Worm (Caenorhabditis elegans) whole organism, L4 larva: ENCODE measurements around the gene lys-6.

Experiments used
- F10B5.3 ChIP-seq: sonication (generic microtip); optimal IDR thresholded peaks from 2 replicates; lab custom pipeline; 2016; ENCODE audit warnings: mild to moderate bottlenecking, missing genetic modification characterization, missing compliant biosample characterization
- F26F4.8 ChIP-seq: fragments of 200-800 bp; sonication (Bioruptor generic); conservative IDR thresholded peaks from 2 replicates; pipeline ENCODE4 v1.3.6; 2022; ENCODE audit warnings: missing genetic modification characterization, missing compliant biosample characterization
- F37D6.2 ChIP-seq: sonication (generic microtip); optimal IDR thresholded peaks from 2 replicates; lab custom pipeline; 2016; ENCODE audit warnings: mild to moderate bottlenecking, missing genetic modification characterization, missing compliant biosample characterization
- F49E8.2 ChIP-seq: sonication (generic microtip); optimal IDR thresholded peaks from 2 replicates; lab custom pipeline; 2016; ENCODE audit warnings: missing compliant biosample characterization, mild to moderate bottlenecking, missing genetic modification characterization, borderline replicate concordance
- T20F7.1 ChIP-seq: fragments of 200-800 bp; sonication (Bioruptor generic); optimal IDR thresholded peaks from 2 replicates; lab custom pipeline; 2018; ENCODE audit warnings: mild to moderate bottlenecking, missing genetic modification characterization, missing compliant biosample characterization
- T26A8.4 ChIP-seq: fragments of 200-800 bp; sonication (Bioruptor generic); IDR thresholded peaks from 2 replicates; pipeline ENCODE4 v1.3.6; 2022; ENCODE audit warnings: missing genetic modification characterization, missing compliant biosample characterization
- Y48G9A.11 ChIP-seq: fragments of 200-800 bp; sonication (Bioruptor generic); IDR thresholded peaks from 2 replicates; pipeline ENCODE4 v1.3.6; 2022; ENCODE audit warnings: missing genetic modification reagents, missing genetic modification characterization, missing compliant biosample characterization
- Y75B8A.6 ChIP-seq: fragments of 200-800 bp; sonication (Bioruptor generic); IDR thresholded peaks from 2 replicates; pipeline ENCODE4 v1.3.6; 2022; ENCODE audit warnings: missing genetic modification reagents, missing genetic modification characterization, missing compliant biosample characterization
- ZK337.2 ChIP-seq: fragments of 200-800 bp; sonication (Bioruptor generic); IDR thresholded peaks from 2 replicates; pipeline ENCODE4 v1.3.6; 2022; ENCODE audit warnings: missing genetic modification reagents, missing genetic modification characterization, missing compliant biosample characterization
- ZK546.5 ChIP-seq, 2 experiments: sonication (generic microtip); optimal IDR thresholded peaks; 2 replicates each; lab custom pipeline; 2017; ENCODE audit warnings: missing biosample characterization in 2 of 2, missing genetic modification characterization in 2 of 2
- aha-1 ChIP-seq: fragments of 150-350 bp; peaks from one replicate; lab custom pipeline; 2014; ENCODE audit warnings: missing biosample characterization, missing genetic modification characterization
- aly-2 ChIP-seq: sonication (generic microtip); optimal IDR thresholded peaks from 2 replicates; lab custom pipeline; 2018; ENCODE audit warnings: missing biosample characterization, missing genetic modification characterization
- attf-4 ChIP-seq: sonication (generic microtip); optimal IDR thresholded peaks from 3 replicates; lab custom pipeline; 2017; ENCODE audit warnings: missing biosample characterization, missing genetic modification characterization
- ceh-44 ChIP-seq: fragments of 200-800 bp; sonication (Bioruptor generic); IDR thresholded peaks from 2 replicates; pipeline ENCODE4 v1.3.6; 2022; ENCODE audit warnings: missing genetic modification reagents, missing genetic modification characterization, missing compliant biosample characterization
- ceh-62 ChIP-seq: sonication (generic microtip); optimal IDR thresholded peaks from 2 replicates; lab custom pipeline; 2017; ENCODE audit warnings: missing biosample characterization, missing genetic modification characterization
- ctbp-1 ChIP-seq: fragments of 200-800 bp; sonication (Bioruptor generic); IDR thresholded peaks from 2 replicates; pipeline ENCODE4 v1.3.6; 2022; ENCODE audit warnings: missing genetic modification reagents, missing genetic modification characterization, missing compliant biosample characterization
- daf-16 ChIP-seq, 3 experiments: sonication (generic microtip); optimal IDR thresholded peaks; 2 replicates each; lab custom pipeline; 2016 to 2017; ENCODE audit warnings: missing genetic modification characterization in 3 of 3, missing genetic modification reagents in 3 of 3, mild to moderate bottlenecking in 2 of 3, missing compliant biosample characterization in 2 of 3, missing biosample characterization in 1 of 3, moderate library complexity in 1 of 3
- dmd-6 ChIP-seq: fragments of 200-800 bp; sonication (Bioruptor generic); IDR thresholded peaks from 2 replicates; pipeline ENCODE4 v1.3.6; 2022; ENCODE audit warnings: missing genetic modification reagents, missing genetic modification characterization, missing compliant biosample characterization
- dmd-8 ChIP-seq: fragments of 200-800 bp; sonication (Bioruptor generic); IDR thresholded peaks from 2 replicates; pipeline ENCODE4 v1.3.6; 2022; ENCODE audit warnings: missing genetic modification characterization, missing compliant biosample characterization
- dmd-9 ChIP-seq: fragments of 200-800 bp; sonication (Bioruptor generic); IDR thresholded peaks from 2 replicates; pipeline ENCODE4 v1.3.6; 2022; ENCODE audit warnings: missing genetic modification reagents, missing genetic modification characterization, missing compliant biosample characterization
- dpl-1 ChIP-seq: fragments of 150-350 bp; optimal IDR thresholded peaks from 2 replicates; lab custom pipeline; 2014; ENCODE audit warnings: missing biosample characterization, missing genetic modification reagents, missing genetic modification characterization
- duxl-1 ChIP-seq: sonication (generic microtip); optimal IDR thresholded peaks from 2 replicates; lab custom pipeline; 2016; ENCODE audit warnings: mild to moderate bottlenecking, missing genetic modification characterization, moderate library complexity, missing compliant biosample characterization; ENCODE audit not compliant: poor library complexity
- egl-27 ChIP-seq: sonication (generic microtip); optimal IDR thresholded peaks from 3 replicates; lab custom pipeline; 2017; ENCODE audit warnings: missing biosample characterization, missing genetic modification reagents, missing genetic modification characterization
- egl-43 ChIP-seq: fragments of 200-800 bp; sonication (Bioruptor generic); IDR thresholded peaks from 2 replicates; pipeline ENCODE4 v1.3.6; 2022; ENCODE audit warnings: missing genetic modification reagents, missing genetic modification characterization, missing compliant biosample characterization
- gei-8 ChIP-seq: fragments of 200-800 bp; sonication (Bioruptor generic); optimal IDR thresholded peaks from 2 replicates; lab custom pipeline; 2018; ENCODE audit warnings: mild to moderate bottlenecking, missing genetic modification characterization, missing compliant biosample characterization
- hlh-11 ChIP-seq: fragments of 200-800 bp; sonication (Bioruptor generic); optimal IDR thresholded peaks from 2 replicates; lab custom pipeline; 2018; ENCODE audit warnings: mild to moderate bottlenecking, missing genetic modification characterization, missing compliant biosample characterization
- hlh-30 ChIP-seq: sonication (generic microtip); optimal IDR thresholded peaks from 2 replicates; lab custom pipeline; 2017; ENCODE audit warnings: antibody characterized with exemption, mild to moderate bottlenecking, missing genetic modification characterization, missing compliant biosample characterization; ENCODE audit not compliant: insufficient read depth
- jun-1 ChIP-seq: fragments of 150-350 bp; optimal IDR thresholded peaks from 2 replicates; lab custom pipeline; 2014; ENCODE audit warnings: missing biosample characterization, missing genetic modification reagents, missing genetic modification characterization
- lim-7 ChIP-seq: fragments of 200-800 bp; sonication (Bioruptor generic); IDR thresholded peaks from 2 replicates; pipeline ENCODE4 v1.3.6; 2022; ENCODE audit warnings: missing genetic modification characterization, missing compliant biosample characterization
- lin-1 ChIP-seq: fragments of 200-800 bp; sonication (Bioruptor generic); IDR thresholded peaks from 2 replicates; pipeline ENCODE4 v1.3.6; 2022; ENCODE audit warnings: missing genetic modification reagents, missing genetic modification characterization, missing compliant biosample characterization
- lin-15B ChIP-seq: fragments of 150-350 bp; sonication (generic microtip); optimal IDR thresholded peaks from 3 replicates; lab custom pipeline; 2014; ENCODE audit warnings: missing biosample characterization, missing genetic modification characterization
- lin-29 ChIP-seq: fragments of 200-800 bp; sonication (Bioruptor generic); IDR thresholded peaks from 2 replicates; pipeline ENCODE4 v1.3.6; 2022; ENCODE audit warnings: missing genetic modification reagents, missing genetic modification characterization, missing compliant biosample characterization
- lin-38 ChIP-seq: fragments of 200-800 bp; sonication (Bioruptor generic); IDR thresholded peaks from 2 replicates; pipeline ENCODE4 v1.3.6; 2022; ENCODE audit warnings: missing genetic modification reagents, missing genetic modification characterization, missing compliant biosample characterization
- lir-3 ChIP-seq: sonication (generic microtip); optimal IDR thresholded peaks from 2 replicates; lab custom pipeline; 2016; ENCODE audit warnings: mild to moderate bottlenecking, missing genetic modification characterization, missing compliant biosample characterization
- madf-9 ChIP-seq: fragments of 200-800 bp; sonication (Bioruptor generic); conservative IDR thresholded peaks from 2 replicates; pipeline ENCODE4 v1.3.6; 2022; ENCODE audit warnings: missing genetic modification reagents, missing genetic modification characterization, missing compliant biosample characterization
- mxl-2 ChIP-seq: fragments of 200-800 bp; sonication (Bioruptor generic); conservative IDR thresholded peaks from 2 replicates; pipeline ENCODE4 v1.3.6; 2022; ENCODE audit warnings: missing genetic modification reagents, missing genetic modification characterization, missing compliant biosample characterization
- nhr-102 ChIP-seq: sonication (generic microtip); optimal IDR thresholded peaks from 2 replicates; lab custom pipeline; 2016; ENCODE audit warnings: mild to moderate bottlenecking, missing genetic modification characterization, moderate library complexity, missing compliant biosample characterization
- nhr-11 ChIP-seq: fragments of 150-350 bp; optimal IDR thresholded peaks from 2 replicates; lab custom pipeline; 2014; ENCODE audit warnings: missing biosample characterization, missing genetic modification characterization
- nhr-42 ChIP-seq: fragments of 200-800 bp; sonication (Bioruptor generic); IDR thresholded peaks from 2 replicates; pipeline ENCODE4 v1.3.6; 2022; ENCODE audit warnings: missing genetic modification characterization, missing compliant biosample characterization
- nhr-76 ChIP-seq: fragments of 150-350 bp; optimal IDR thresholded peaks from 2 replicates; lab custom pipeline; 2014; ENCODE audit warnings: missing biosample characterization, missing genetic modification characterization
- nhr-77 ChIP-seq: fragments of 150-350 bp; optimal IDR thresholded peaks from 2 replicates; lab custom pipeline; 2014; ENCODE audit warnings: missing biosample characterization, missing genetic modification characterization
- pqm-1 ChIP-seq: sonication (generic microtip); optimal IDR thresholded peaks from 2 replicates; lab custom pipeline; 2017; ENCODE audit warnings: missing biosample characterization, missing genetic modification characterization
- rbr-2 ChIP-seq: sonication (generic microtip); optimal IDR thresholded peaks from 2 replicates; lab custom pipeline; 2016; ENCODE audit warnings: missing genotype, missing genetic modification characterization, missing compliant biosample characterization
- snpc-1.2 ChIP-seq: fragments of 200-800 bp; sonication (Bioruptor generic); IDR thresholded peaks from 2 replicates; pipeline ENCODE4 v1.3.6; 2022; ENCODE audit warnings: missing genetic modification reagents, missing genetic modification characterization, missing compliant biosample characterization
- spr-3 ChIP-seq: fragments of 200-800 bp; sonication (Bioruptor generic); optimal IDR thresholded peaks from 2 replicates; lab custom pipeline; 2018; ENCODE audit warnings: mild to moderate bottlenecking, missing genetic modification characterization, missing compliant biosample characterization
- zfp-2 ChIP-seq: sonication (generic microtip); optimal IDR thresholded peaks from 2 replicates; lab custom pipeline; 2016; ENCODE audit warnings: mild to moderate bottlenecking, missing genetic modification characterization, missing compliant biosample characterization
- zip-11 ChIP-seq: fragments of 200-800 bp; sonication (Bioruptor generic); IDR thresholded peaks from 2 replicates; pipeline ENCODE4 v1.3.6; 2022; ENCODE audit warnings: missing genetic modification characterization, missing compliant biosample characterization

Gene lys-6

DNA sequence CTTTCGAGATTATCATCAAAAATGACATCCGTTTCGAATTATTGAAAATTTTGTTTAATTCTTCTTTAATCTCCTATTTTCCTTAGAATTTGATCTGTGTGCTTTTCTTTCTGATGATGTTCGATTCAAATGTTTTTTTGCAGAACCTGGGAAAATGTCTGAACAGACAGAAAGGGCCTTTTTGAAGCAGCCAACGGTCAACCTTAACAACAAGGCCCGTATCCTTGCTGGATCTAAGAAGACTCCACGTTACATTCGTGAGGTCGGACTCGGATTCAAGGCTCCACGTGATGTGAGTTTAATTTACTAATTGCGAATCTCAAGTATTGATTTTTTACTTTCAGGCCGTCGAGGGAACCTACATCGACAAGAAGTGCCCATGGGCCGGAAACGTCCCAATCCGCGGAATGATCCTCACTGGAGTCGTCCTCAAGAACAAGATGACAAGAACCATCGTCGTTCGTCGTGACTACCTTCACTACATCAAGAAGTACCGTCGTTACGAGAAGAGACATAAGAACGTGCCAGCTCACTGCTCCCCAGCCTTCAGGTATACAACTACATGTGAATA lies 25.2 kb downstream of the lys-6 start, which contains the start of gene rps-11:
rps-11 (plus strand) TSS at position 144 of the 571 bp plus-strand sequence.
- TF ChIP-seq pqm-1 (tag; lab: Kevin White, UChicago) = no peak
- TF ChIP-seq egl-43 (GFP tag; lab: Robert Waterston, UW) = 0 out of 2 replicates have a peak, but pooled peaks have one; percentile 6
- no peak for TF ChIP-seq ctbp-1 (GFP tag; lab: Robert Waterston, UW)
- TF ChIP-seq F37D6.2 = no peak
- TF ChIP-seq nhr-76 (tag; lab: Kevin White, UChicago) = no peak
- peak; percentile 92 for TF ChIP-seq aha-1 (tag; lab: Kevin White, UChicago)

DNA sequence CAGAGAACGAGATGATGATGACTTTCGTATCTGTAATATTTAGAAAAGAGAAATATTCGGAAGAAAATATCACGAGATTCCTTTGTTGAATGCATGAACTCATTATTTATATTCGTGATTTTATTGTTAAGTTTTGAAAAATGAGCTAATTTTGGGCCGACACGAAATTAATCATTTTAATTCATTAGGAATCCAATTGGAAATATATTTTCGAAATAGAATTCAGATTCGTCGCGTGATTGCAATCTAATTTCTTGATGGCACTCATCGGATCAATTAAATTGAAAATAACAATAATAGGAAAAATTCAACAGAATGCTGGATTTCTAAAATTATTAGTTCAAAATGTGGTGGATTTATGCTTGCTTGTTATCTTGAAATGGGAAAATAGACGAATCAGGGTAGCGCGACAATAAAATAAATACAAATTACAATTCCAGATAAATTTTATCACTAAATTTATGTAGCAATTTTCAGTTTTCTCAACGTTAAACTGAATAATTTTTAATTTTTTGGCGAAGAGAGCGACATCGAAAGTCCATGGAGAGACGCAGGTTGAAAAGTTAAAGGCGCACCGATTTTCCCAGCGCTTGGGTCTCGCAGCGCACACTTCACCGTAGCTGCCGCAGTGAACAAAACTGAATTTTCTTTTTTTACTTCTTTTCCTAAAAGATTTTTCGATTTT lies 25.9 kb downstream of the lys-6 start:
- no peak for TF ChIP-seq gei-8 (GFP tag; lab: Kevin White, UChicago)
- no peak for TF ChIP-seq duxl-1 (tag; lab: Kevin White, UChicago)
- TF ChIP-seq dpl-1 (GFP tag; lab: Kevin White, UChicago) = peak; percentile 63
- TF ChIP-seq F26F4.8 (GFP tag; lab: Robert Waterston, UW) = no peak
- no peak for TF ChIP-seq jun-1 (tag; lab: Kevin White, UChicago)
- TF ChIP-seq ceh-44 (GFP tag; lab: Robert Waterston, UW) = peak; percentile 52; the same call in 1 of the 2 replicates
- no peak for TF ChIP-seq attf-4
- TF ChIP-seq nhr-42 (GFP tag; lab: Robert Waterston, UW) = no peak
- no peak for TF ChIP-seq dmd-9 (GFP tag; lab: Robert Waterston, UW)
- TF ChIP-seq T20F7.1 (GFP tag; lab: Kevin White, UChicago) = no peak
- TF ChIP-seq madf-9 (GFP tag; lab: Robert Waterston, UW) = no peak
- peak; percentile 70 for TF ChIP-seq rbr-2
- peak; percentile 24 for TF ChIP-seq nhr-11 (tag; lab: Kevin White, UChicago)
- no peak for TF ChIP-seq zip-11 (GFP tag; lab: Robert Waterston, UW)
- no peak for TF ChIP-seq mxl-2 (GFP tag; lab: Robert Waterston, UW)
- TF ChIP-seq hlh-30 = peak; percentile 48
- TF ChIP-seq F49E8.2 = no peak
- TF ChIP-seq dmd-8 (GFP tag; lab: Robert Waterston, UW) = no peak
- TF ChIP-seq ZK337.2 (GFP tag; lab: Robert Waterston, UW) = no peak
- 0 out of 2 replicates have a peak, but pooled peaks have one; percentile 30 for TF ChIP-seq ctbp-1 (GFP tag; lab: Robert Waterston, UW)
- TF ChIP-seq nhr-77 (tag; lab: Kevin White, UChicago) = peak; percentile 7
- no peak for TF ChIP-seq lir-3
- TF ChIP-seq lin-38 = peak; percentile 67
- TF ChIP-seq nhr-76 (tag; lab: Kevin White, UChicago) = no peak
- TF ChIP-seq Y48G9A.11 (GFP tag; lab: Robert Waterston, UW) = no peak
- no peak for TF ChIP-seq daf-16 (GFP tag; optimal IDR thresholded peaks at IDR 0.05; lab: Kevin White, UChicago)
- TF ChIP-seq daf-16 (tag; optimal IDR thresholded peaks at IDR 0.05; lab: Kevin White, UChicago) = peak; percentile 28
- TF ChIP-seq zfp-2 (tag; lab: Kevin White, UChicago) = no peak
- TF ChIP-seq lin-29 (GFP tag; lab: Robert Waterston, UW) = no peak
- no peak for TF ChIP-seq lim-7 (GFP tag; lab: Robert Waterston, UW)
- TF ChIP-seq F10B5.3 = no peak
- no peak for TF ChIP-seq ceh-62
- no peak for TF ChIP-seq lin-15B
- peak; percentile 58 for TF ChIP-seq T26A8.4 (GFP tag; lab: Robert Waterston, UW)
- TF ChIP-seq aly-2 (tag; lab: Kevin White, UChicago) = no peak
- TF ChIP-seq nhr-102 = peak; percentile 54
- no peak for TF ChIP-seq spr-3
- TF ChIP-seq Y75B8A.6 (GFP tag; lab: Robert Waterston, UW) = no peak
- no peak for TF ChIP-seq egl-27
- TF ChIP-seq snpc-1.2 = peak; percentile 44; the same call in 1 of the 2 replicates
- TF ChIP-seq lin-1 (GFP tag; lab: Robert Waterston, UW) = no peak
- TF ChIP-seq hlh-11 (tag; lab: Kevin White, UChicago) = peak; percentile 46
- no peak for TF ChIP-seq ZK546.5 (tag; optimal IDR thresholded peaks at IDR 0.05; lab: Kevin White, UChicago)
- TF ChIP-seq dmd-6 (GFP tag; lab: Robert Waterston, UW) = no peak; the same call in 1 of the 2 replicates
